Worm (Caenorhabditis elegans) whole organism, L4 larva: Measurements from ENCODE around the gene F01E11.20.
A peak's percentile ranks its signal among the peaks of the same experiment; 100 is the strongest.

Source experiments
- F10B5.3 ChIP-seq: sonication (generic microtip); optimal IDR thresholded peaks from 2 replicates; lab custom pipeline; 2016; ENCODE audit warnings: mild to moderate bottlenecking, missing genetic modification characterization, missing compliant biosample characterization
- F44E2.7 ChIP-seq: fragments of 200-800 bp; sonication (Bioruptor generic); IDR thresholded peaks from 2 replicates; pipeline ENCODE4 v2.1.2; 2022; ENCODE audit warnings: missing genetic modification characterization, missing compliant biosample characterization
- T20F7.1 ChIP-seq: fragments of 200-800 bp; sonication (Bioruptor generic); optimal IDR thresholded peaks from 2 replicates; lab custom pipeline; 2018; ENCODE audit warnings: mild to moderate bottlenecking, missing genetic modification characterization, missing compliant biosample characterization
- Y105C5A.15 ChIP-seq: fragments of 200-800 bp; sonication (Bioruptor generic); IDR thresholded peaks from 2 replicates; pipeline ENCODE4 v1.3.6; 2022; ENCODE audit warnings: missing genetic modification characterization, missing compliant biosample characterization
- Y48G9A.11 ChIP-seq: fragments of 200-800 bp; sonication (Bioruptor generic); IDR thresholded peaks from 2 replicates; pipeline ENCODE4 v1.3.6; 2022; ENCODE audit warnings: missing genetic modification reagents, missing genetic modification characterization, missing compliant biosample characterization
- aha-1 ChIP-seq: fragments of 150-350 bp; peaks from one replicate; lab custom pipeline; 2014; ENCODE audit warnings: missing biosample characterization, missing genetic modification characterization
- ceh-28 ChIP-seq: fragments of 150-350 bp; optimal IDR thresholded peaks from 2 replicates; lab custom pipeline; 2014; ENCODE audit warnings: missing biosample characterization, missing genetic modification reagents, missing genetic modification characterization
- ceh-62 ChIP-seq: sonication (generic microtip); optimal IDR thresholded peaks from 2 replicates; lab custom pipeline; 2017; ENCODE audit warnings: missing biosample characterization, missing genetic modification characterization
- ces-1 ChIP-seq: fragments of 150-350 bp; sonication (generic microtip); optimal IDR thresholded peaks from 4 replicates; lab custom pipeline; 2014; ENCODE audit warnings: missing biosample characterization, missing genetic modification reagents, missing genetic modification characterization
- daf-16 ChIP-seq, 3 experiments: sonication (generic microtip); optimal IDR thresholded peaks; 2 replicates each; lab custom pipeline; 2016 to 2017; ENCODE audit warnings: missing genetic modification characterization in 3 of 3, missing genetic modification reagents in 3 of 3, mild to moderate bottlenecking in 2 of 3, missing compliant biosample characterization in 2 of 3, missing biosample characterization in 1 of 3, moderate library complexity in 1 of 3
- daf-19 ChIP-seq: fragments of 200-800 bp; sonication (Bioruptor generic); conservative IDR thresholded peaks from 2 replicates; pipeline ENCODE4 v1.3.6; 2022; ENCODE audit warnings: missing genetic modification characterization, missing compliant biosample characterization
- egl-27 ChIP-seq: sonication (generic microtip); optimal IDR thresholded peaks from 3 replicates; lab custom pipeline; 2017; ENCODE audit warnings: missing biosample characterization, missing genetic modification reagents, missing genetic modification characterization
- fkh-10 ChIP-seq: fragments of 150-350 bp; optimal IDR thresholded peaks from 2 replicates; lab custom pipeline; 2014; ENCODE audit warnings: missing biosample characterization, missing genetic modification reagents, missing genetic modification characterization
- hlh-11 ChIP-seq: fragments of 200-800 bp; sonication (Bioruptor generic); optimal IDR thresholded peaks from 2 replicates; lab custom pipeline; 2018; ENCODE audit warnings: mild to moderate bottlenecking, missing genetic modification characterization, missing compliant biosample characterization
- lin-38 ChIP-seq: fragments of 200-800 bp; sonication (Bioruptor generic); IDR thresholded peaks from 2 replicates; pipeline ENCODE4 v1.3.6; 2022; ENCODE audit warnings: missing genetic modification reagents, missing genetic modification characterization, missing compliant biosample characterization
- lir-3 ChIP-seq: sonication (generic microtip); optimal IDR thresholded peaks from 2 replicates; lab custom pipeline; 2016; ENCODE audit warnings: mild to moderate bottlenecking, missing genetic modification characterization, missing compliant biosample characterization
- mdl-1 ChIP-seq, 2 experiments: fragments of 150-350 bp in 1 of 2; sonication (generic microtip) in 1 of 2; optimal IDR thresholded peaks; 2 replicates each; lab custom pipeline; 2014 to 2017; ENCODE audit warnings: missing biosample characterization in 2 of 2, missing genetic modification characterization in 2 of 2
- mep-1 ChIP-seq: fragments of 150-350 bp; sonication (generic microtip); optimal IDR thresholded peaks from 3 replicates; lab custom pipeline; 2014; ENCODE audit warnings: missing biosample characterization, missing genetic modification characterization
- mes-2 ChIP-seq: sonication (generic microtip); optimal IDR thresholded peaks from 2 replicates; lab custom pipeline; 2016; ENCODE audit warnings: missing genotype, mild to moderate bottlenecking, missing genetic modification characterization, missing compliant biosample characterization; ENCODE audit not compliant: poor library complexity, severe bottlenecking
- mxl-2 ChIP-seq: fragments of 200-800 bp; sonication (Bioruptor generic); conservative IDR thresholded peaks from 2 replicates; pipeline ENCODE4 v1.3.6; 2022; ENCODE audit warnings: missing genetic modification reagents, missing genetic modification characterization, missing compliant biosample characterization
- nhr-237 ChIP-seq: sonication (generic microtip); optimal IDR thresholded peaks from 2 replicates; lab custom pipeline; 2017; ENCODE audit warnings: missing biosample characterization, missing genetic modification characterization
- nhr-28 ChIP-seq: fragments of 150-350 bp; optimal IDR thresholded peaks from 2 replicates; lab custom pipeline; 2014; ENCODE audit warnings: missing biosample characterization, missing genetic modification characterization
- nhr-42 ChIP-seq: fragments of 200-800 bp; sonication (Bioruptor generic); IDR thresholded peaks from 2 replicates; pipeline ENCODE4 v1.3.6; 2022; ENCODE audit warnings: missing genetic modification characterization, missing compliant biosample characterization
- nhr-6 ChIP-seq: fragments of 150-350 bp; optimal IDR thresholded peaks from 2 replicates; lab custom pipeline; 2014; ENCODE audit warnings: missing biosample characterization, missing genetic modification characterization
- rbr-2 ChIP-seq: sonication (generic microtip); optimal IDR thresholded peaks from 2 replicates; lab custom pipeline; 2016; ENCODE audit warnings: missing genotype, missing genetic modification characterization, missing compliant biosample characterization
- set-16 ChIP-seq: fragments of 200-800 bp; sonication (Bioruptor generic); IDR thresholded peaks from 2 replicates; pipeline ENCODE4 v1.3.6; 2022; ENCODE audit warnings: missing genetic modification reagents, missing genetic modification characterization, missing compliant biosample characterization
- snpc-1.2 ChIP-seq: fragments of 200-800 bp; sonication (Bioruptor generic); IDR thresholded peaks from 2 replicates; pipeline ENCODE4 v1.3.6; 2022; ENCODE audit warnings: missing genetic modification reagents, missing genetic modification characterization, missing compliant biosample characterization
- tra-1 ChIP-seq: fragments of 200-800 bp; sonication (Bioruptor generic); IDR thresholded peaks from 2 replicates; pipeline ENCODE4 v1.3.6; 2022; ENCODE audit warnings: missing genetic modification reagents, missing genetic modification characterization, missing compliant biosample characterization
- unc-62 ChIP-seq, 3 experiments: fragments of 150-350 bp in 1 of 3; sonication (generic microtip); optimal IDR thresholded peaks in 2 of 3; peaks in 1 of 3; 1 replicate in 1 of 3; 2 replicates in 2 of 3; lab custom pipeline; 2014 to 2017; ENCODE audit warnings: missing biosample characterization in 3 of 3, missing genetic modification characterization in 3 of 3, missing genetic modification reagents in 3 of 3, missing genotype in 1 of 3
- zip-11 ChIP-seq: fragments of 200-800 bp; sonication (Bioruptor generic); IDR thresholded peaks from 2 replicates; pipeline ENCODE4 v1.3.6; 2022; ENCODE audit warnings: missing genetic modification characterization, missing compliant biosample characterization
- ztf-11 ChIP-seq: fragments of 150-350 bp; optimal IDR thresholded peaks from 2 replicates; lab custom pipeline; 2014; ENCODE audit warnings: missing biosample characterization, missing genetic modification characterization

The F01E11.20 gene

ce11 chrX:7033716-7034270 lies 37.4 kb upstream of the F01E11.20 start:
- TF ChIP-seq unc-62 (GFP tag; optimal IDR thresholded peaks at IDR 0.05 in 1 of 2; lab: Kevin White, UChicago) (peak in 1 of 2 experiments; percentile 96), unc-62 (tag; optimal IDR thresholded peaks at IDR 0.05; lab: Kevin White, UChicago) (no peak), zip-11 (no peak), aha-1 (tag; lab: Kevin White, UChicago) (peak; percentile 30)

DNA sequence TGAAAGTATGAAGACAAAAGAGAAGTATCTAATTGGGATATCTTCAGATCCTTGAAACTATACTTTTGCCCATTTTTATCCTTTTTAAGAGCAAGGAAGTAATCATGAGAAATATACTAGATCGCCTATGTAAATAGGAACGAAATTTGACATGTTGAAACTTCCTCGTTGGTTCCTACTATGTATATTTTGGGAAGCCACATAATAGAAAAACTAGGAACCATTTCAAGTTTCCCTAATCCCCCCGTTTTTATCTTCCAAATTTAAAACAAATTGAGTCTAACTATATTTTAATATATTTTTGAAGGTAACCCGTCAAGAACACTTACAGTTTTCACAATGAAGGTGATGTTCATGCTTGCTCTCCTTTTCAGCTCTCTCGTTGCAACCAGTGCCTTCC lies 32.5 kb upstream of the F01E11.20 start, which contains the start of gene flp-26:
Gene flp-26 (plus strand): TSS at position 301 of the 400 bp plus-strand sequence.
- no peak for TF ChIP-seq ztf-11 (tag; lab: Kevin White, UChicago)
- peak in 1 of 2 experiments; percentile 33 for TF ChIP-seq unc-62 (GFP tag; optimal IDR thresholded peaks at IDR 0.05 in 1 of 2; lab: Kevin White, UChicago)
- no peak for TF ChIP-seq unc-62 (tag; optimal IDR thresholded peaks at IDR 0.05; lab: Kevin White, UChicago)

ce11 chrX:7019733-7020132 lies 23.4 kb upstream of the F01E11.20 start, which contains the start of gene cah-5:
Gene cah-5, plus strand, starts transcription at chrX:7020033.
- TF ChIP-seq fkh-10 (GFP tag; lab: Kevin White, UChicago) (peak; percentile 48), egl-27 (no peak)

ce11 chrX:7005919-7006318 lies 9.6 kb upstream of the F01E11.20 start:
- TF ChIP-seq aha-1 (tag; lab: Kevin White, UChicago) (peak; percentile 25), mdl-1 (tag; optimal IDR thresholded peaks at IDR 0.05; lab: Kevin White, UChicago) (no peak)

DNA sequence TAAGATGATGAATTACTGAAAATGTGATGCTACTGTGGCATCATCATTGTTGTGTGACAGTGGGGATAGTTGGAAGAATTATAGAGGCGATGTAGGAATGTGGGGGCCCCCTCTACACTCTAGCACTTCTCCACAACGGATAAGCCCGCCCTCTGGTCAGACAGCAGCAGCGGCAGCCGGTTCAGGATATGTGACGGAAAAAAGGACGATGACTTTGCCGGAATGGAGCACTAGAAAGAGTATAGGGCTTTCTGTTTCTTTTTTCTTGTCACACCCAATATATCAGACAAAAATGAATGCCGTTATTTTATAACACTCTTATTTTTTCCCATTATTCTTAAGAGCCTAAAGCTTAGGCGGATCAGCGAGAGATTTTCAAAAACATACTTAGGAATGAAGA lies 9.1 kb upstream of the F01E11.20 start, which contains the start of gene tyra-2:
Gene tyra-2 (minus strand): TSS at position 101 of the 400 bp plus-strand sequence.
- no peak for TF ChIP-seq ceh-62 (tag; lab: Kevin White, UChicago)
- TF ChIP-seq lir-3 (tag; lab: Kevin White, UChicago), result no peak
- TF ChIP-seq mes-2 (tag; lab: Kevin White, UChicago), result no peak

DNA sequence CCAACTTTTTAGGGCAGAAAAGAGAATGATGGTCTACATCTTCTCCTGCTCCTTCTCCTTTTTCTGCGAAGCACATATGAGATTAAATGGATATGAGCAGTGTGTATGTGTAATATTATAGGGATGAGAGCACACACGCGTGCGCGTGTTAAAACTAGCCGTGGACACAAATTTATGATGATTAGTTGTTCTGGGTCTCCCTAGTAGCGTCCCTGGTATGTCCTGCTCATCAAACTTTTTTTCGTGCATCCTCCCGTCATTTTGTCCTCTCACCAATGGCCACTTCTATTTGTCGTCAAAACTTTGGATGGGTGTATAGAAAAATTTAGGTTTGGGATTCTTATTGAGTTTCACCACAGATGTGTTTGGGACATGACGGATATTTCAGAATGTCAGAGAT lies 5.6 kb upstream of the F01E11.20 start:
- TF ChIP-seq snpc-1.2 (no peak), nhr-237 (tag; lab: Kevin White, UChicago) (no peak), lir-3 (tag; lab: Kevin White, UChicago) (no peak), unc-62 (GFP tag; optimal IDR thresholded peaks at IDR 0.05 in 1 of 2; lab: Kevin White, UChicago) (peak in 1 of 2 experiments; percentile 77), unc-62 (tag; optimal IDR thresholded peaks at IDR 0.05; lab: Kevin White, UChicago) (no peak)

- TF ChIP-seq Y105C5A.15 (GFP tag; lab: Robert Waterston, UW), result no peak
- no peak for TF ChIP-seq ces-1 (GFP tag; lab: Kevin White, UChicago)
- no peak for TF ChIP-seq daf-19 (GFP tag; lab: Robert Waterston, UW)
- TF ChIP-seq nhr-6, result no peak
- no peak for TF ChIP-seq F10B5.3 (tag; lab: Kevin White, UChicago)
- TF ChIP-seq tra-1 (GFP tag; lab: Robert Waterston, UW), result no peak
Measured at ce11 chrX:6991427-6991826, 4.9 kb downstream of the F01E11.20 start, which contains the start of gene ugt-57. Gene ugt-57, plus strand, starts transcription at chrX:6991727.

DNA sequence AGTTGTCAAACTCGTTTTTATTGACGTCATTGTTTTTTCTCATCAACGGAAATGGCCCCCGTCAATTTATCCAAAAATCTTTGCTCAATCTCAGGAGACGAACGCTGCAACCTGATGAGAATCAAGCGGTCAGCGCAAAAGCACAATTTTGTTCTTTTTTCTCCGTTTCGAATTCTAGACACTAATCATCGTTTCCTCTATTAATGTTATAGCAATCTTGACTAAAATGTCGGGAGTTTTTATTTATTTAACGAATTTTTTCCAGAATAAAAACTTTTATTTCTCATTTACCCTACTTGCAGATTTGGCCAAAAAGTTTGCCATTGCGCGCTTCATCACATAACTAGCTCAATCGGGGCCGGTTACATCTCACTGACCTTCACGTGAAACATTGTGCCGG lies 7.0 kb downstream of the F01E11.20 start, which contains the start of gene F01E11.18:
Gene F01E11.18 (plus strand): TSS at position 301 of the 400 bp plus-strand sequence.
- TF ChIP-seq nhr-6 (no peak), hlh-11 (tag; lab: Kevin White, UChicago) (no peak)

DNA sequence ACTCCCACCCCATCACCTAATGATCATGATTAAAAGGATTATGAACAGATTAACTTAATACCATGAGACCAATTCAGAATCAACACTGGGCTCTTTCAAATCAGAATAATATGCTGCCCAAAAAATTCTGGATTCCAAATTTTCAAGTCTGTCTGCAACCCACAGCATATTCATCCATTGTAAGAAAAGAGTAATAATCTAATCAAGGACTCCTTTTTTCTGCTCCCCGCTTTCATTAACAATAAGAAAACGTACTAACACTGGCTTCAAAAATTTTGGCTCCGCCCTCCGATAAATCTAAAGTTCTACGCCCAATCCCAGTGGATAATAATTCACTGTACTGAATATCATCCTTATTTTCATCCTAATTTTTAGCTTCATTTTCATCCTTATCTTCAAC lies 8.1 kb downstream of the F01E11.20 start:
- TF ChIP-seq aha-1 (tag; lab: Kevin White, UChicago) (peak; percentile 97), set-16 (GFP tag; lab: Robert Waterston, UW) (no peak)

DNA sequence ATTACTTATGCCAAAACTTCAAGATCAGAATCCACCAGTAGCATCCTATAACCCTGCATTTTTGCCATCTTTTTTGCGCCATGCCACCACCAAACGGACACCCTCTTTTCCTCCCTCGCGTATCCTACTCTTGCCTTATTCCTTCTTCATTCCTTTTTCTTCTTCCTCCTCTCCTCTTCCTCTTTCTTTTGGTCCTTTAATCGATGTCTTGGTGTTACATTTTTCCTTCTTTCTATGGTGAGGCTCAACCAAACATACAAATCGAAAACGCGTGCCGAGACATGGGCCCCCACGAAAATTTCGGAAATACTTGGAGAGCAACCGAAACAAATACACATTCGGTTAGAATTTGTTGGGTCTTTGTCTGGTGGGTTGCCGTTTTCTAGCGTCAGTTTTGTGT lies 25.0 kb downstream of the F01E11.20 start:
- TF ChIP-seq Y48G9A.11 (GFP tag; lab: Robert Waterston, UW) (no peak), rbr-2 (tag; lab: Kevin White, UChicago) (peak; percentile 32), F44E2.7 (GFP tag; lab: Robert Waterston, UW) (no peak), ceh-28 (no peak), hlh-11 (tag; lab: Kevin White, UChicago) (no peak), nhr-28 (tag; lab: Kevin White, UChicago) (no peak), mxl-2 (GFP tag; lab: Robert Waterston, UW) (no peak), lin-38 (GFP tag; lab: Robert Waterston, UW) (no peak), mep-1 (peak; percentile 31), T20F7.1 (GFP tag; lab: Kevin White, UChicago) (no peak), daf-16 (GFP tag; optimal IDR thresholded peaks at IDR 0.05; lab: Kevin White, UChicago) (no peak), daf-16 (tag; optimal IDR thresholded peaks at IDR 0.05; lab: Kevin White, UChicago) (no peak), nhr-42 (GFP tag; lab: Robert Waterston, UW) (no peak)
